Worm (Caenorhabditis elegans) whole organism, L1 larva: ENCODE results near the gene pal-1.

Source experiments
- ama-1 ChIP-seq: fragments of 150-350 bp; optimal IDR thresholded peaks from 2 replicates; lab custom pipeline; 2014
- mab-9 ChIP-seq: fragments of 200-800 bp; sonication (Bioruptor generic); IDR thresholded peaks from 2 replicates; pipeline ENCODE4 v1.3.6; 2022; ENCODE audit warnings: missing genetic modification reagents, missing genetic modification characterization, missing compliant biosample characterization
- mdl-1 ChIP-seq, 2 experiments: fragments of 150-350 bp; optimal IDR thresholded peaks; 2 replicates each; lab custom pipeline; 2014 to 2017; ENCODE audit warnings: missing biosample characterization in 2 of 2, missing genetic modification characterization in 2 of 2, inconsistent platforms in 1 of 2
- nhr-12 ChIP-seq: sonication (generic microtip); optimal IDR thresholded peaks from 2 replicates; lab custom pipeline; 2017; ENCODE audit warnings: missing biosample characterization, missing genetic modification characterization
- nhr-47 ChIP-seq: sonication (generic microtip); optimal IDR thresholded peaks from 2 replicates; lab custom pipeline; 2016; ENCODE audit warnings: mild to moderate bottlenecking, missing genetic modification characterization, moderate library complexity, missing compliant biosample characterization
- nhr-84 ChIP-seq: sonication (generic microtip); optimal IDR thresholded peaks from 2 replicates; lab custom pipeline; 2017; ENCODE audit warnings: missing biosample characterization, missing genetic modification characterization
- nhr-90 ChIP-seq: sonication (generic microtip); optimal IDR thresholded peaks from 2 replicates; lab custom pipeline; 2016; ENCODE audit warnings: mild to moderate bottlenecking, missing genetic modification characterization, missing compliant biosample characterization; ENCODE audit not compliant: poor library complexity
- pqm-1 ChIP-seq: sonication (generic microtip); optimal IDR thresholded peaks from 3 replicates; lab custom pipeline; 2017; ENCODE audit warnings: missing biosample characterization, missing genetic modification characterization
- snpc-4 ChIP-seq: fragments of 150-350 bp; optimal IDR thresholded peaks from 2 replicates; lab custom pipeline; 2014; ENCODE audit warnings: missing biosample characterization, missing genetic modification characterization

DNA sequence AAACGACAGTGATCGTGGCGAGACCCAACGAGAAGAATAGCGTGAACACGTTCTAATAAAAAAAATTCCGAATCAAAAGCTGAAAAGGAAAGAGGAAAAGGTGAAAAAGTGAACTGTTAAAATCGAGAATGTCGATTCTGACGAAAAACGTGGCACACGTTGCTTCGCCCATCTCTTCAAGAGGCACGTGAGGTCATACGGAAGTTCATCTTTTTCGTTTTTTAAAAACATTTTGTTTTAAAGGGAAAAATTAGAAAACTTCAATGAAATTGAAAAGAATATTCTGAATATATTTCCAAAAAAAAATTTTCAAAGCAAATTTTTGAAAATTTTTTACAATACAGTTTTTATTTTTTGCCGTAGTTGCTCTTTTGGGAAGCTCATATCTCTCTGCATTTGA is 1.8 kb upstream of the pal-1 start, which contains the start of gene C38D4.7:
- TF ChIP-seq ama-1 (lab: Kevin White, UChicago) (no peak), nhr-47 (tag; lab: Kevin White, UChicago) (no peak), mab-9 (no peak), nhr-84 (tag; lab: Kevin White, UChicago) (no peak), nhr-12 (tag; lab: Kevin White, UChicago) (no peak), snpc-4 (tag; lab: Kevin White, UChicago) (no peak), nhr-90 (tag; lab: Kevin White, UChicago) (no peak), pqm-1 (tag; lab: Kevin White, UChicago) (no peak), mdl-1 (tag; optimal IDR thresholded peaks at IDR 0.05; lab: Kevin White, UChicago) (no peak)
